Worm (Caenorhabditis elegans): Measurements from ENCODE around the gene cmtr-1.

cmtr-1 gene

DNA sequence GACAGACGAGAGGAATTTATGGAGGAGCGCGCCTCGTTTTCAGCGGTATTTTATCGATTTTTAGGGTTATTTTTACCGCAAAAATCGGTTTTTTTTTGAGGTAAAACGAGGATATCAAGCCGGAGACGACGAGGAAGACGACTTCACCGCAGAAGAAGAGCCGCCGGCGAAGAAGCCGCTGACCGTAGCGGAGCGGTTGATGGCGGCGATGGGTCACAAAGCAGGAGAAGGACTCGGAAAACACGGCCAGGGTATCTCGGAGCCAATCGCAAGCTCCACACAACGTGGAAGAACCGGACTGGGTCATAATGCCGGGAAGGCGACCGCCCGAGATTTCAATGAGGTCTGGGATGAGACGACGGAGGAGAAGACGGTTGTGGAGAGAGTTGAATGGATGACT lies 475 bp downstream of the cmtr-1 start:
- no peak for TF ChIP-seq ztf-4 (tag; optimal IDR thresholded peaks at IDR 0.05)
- TF ChIP-seq lsy-2 (tag; optimal IDR thresholded peaks at IDR 0.05), result no peak
- no peak for TF ChIP-seq ceh-8 (GFP tag; optimal IDR thresholded peaks at IDR 0.05)
- TF ChIP-seq dsc-1 (tag; optimal IDR thresholded peaks at IDR 0.05), result no peak
- TF ChIP-seq unc-130 (tag; optimal IDR thresholded peaks at IDR 0.05), result no peak
- TF ChIP-seq vab-15 (tag; optimal IDR thresholded peaks at IDR 0.05), result no peak
- TF ChIP-seq lin-15B (tag; optimal IDR thresholded peaks at IDR 0.05), result no peak
- no peak for TF ChIP-seq egl-27 (tag; optimal IDR thresholded peaks at IDR 0.05)
- TF ChIP-seq C34B4.2 (tag; optimal IDR thresholded peaks at IDR 0.05), result no peak
- TF ChIP-seq dpl-1 (GFP tag; optimal IDR thresholded peaks at IDR 0.05), result no peak
- TF ChIP-seq efl-1 (optimal IDR thresholded peaks at IDR 0.05), result no peak
- TF ChIP-seq efl-1 (GFP tag; optimal IDR thresholded peaks at IDR 0.05 in 1 of 2), result no peak
- TF ChIP-seq pag-3 (tag; optimal IDR thresholded peaks at IDR 0.05; ENCODE audit: borderline replicate concordance, insufficient read depth), result no peak
- no peak for TF ChIP-seq efl-3 (GFP tag; optimal IDR thresholded peaks at IDR 0.05)
- TF ChIP-seq nhr-11 (tag; optimal IDR thresholded peaks at IDR 0.05), result no peak
- TF ChIP-seq isw-1 (GFP tag; IDR thresholded peaks at IDR 0.05), result no peak
- TF ChIP-seq unc-98 (GFP tag; IDR thresholded peaks at IDR 0.05), result no peak
- TF ChIP-seq mdl-1 (tag; optimal IDR thresholded peaks at IDR 0.05), result no peak
- TF ChIP-seq unc-62 (GFP tag; optimal IDR thresholded peaks at IDR 0.05), result no peak
- TF ChIP-seq lin-14 (GFP tag; optimal IDR thresholded peaks at IDR 0.05), result no peak
- no peak for TF ChIP-seq F16B12.6 (tag; optimal IDR thresholded peaks at IDR 0.05)

DNA sequence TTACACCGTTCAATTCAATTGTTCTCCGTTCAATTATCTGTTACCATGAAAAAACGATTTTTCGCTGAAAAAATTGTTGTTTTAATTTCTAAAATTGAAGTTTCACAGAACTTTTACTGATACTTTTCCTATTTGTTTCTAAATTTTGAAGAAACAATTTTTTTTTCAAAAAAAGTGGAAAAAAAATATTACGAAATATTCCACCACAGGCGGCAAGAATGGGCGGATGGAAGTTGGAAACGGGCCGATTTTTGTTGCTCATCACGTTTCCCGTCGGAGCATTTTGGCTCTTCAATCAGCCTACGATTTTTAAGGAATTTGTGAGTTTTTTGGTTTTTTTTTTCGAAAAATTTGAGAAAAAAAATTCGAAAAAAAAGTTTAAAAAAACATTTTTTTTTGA lies 11.9 kb downstream of the cmtr-1 start, which contains the start of gene Y53F4B.14:
Gene Y53F4B.14, plus strand, starts transcription at position 210 of the 400 bp plus-strand sequence.
- TF ChIP-seq unc-62 (GFP tag; optimal IDR thresholded peaks at IDR 0.05), result no peak
- peak in 1 of 2 experiments; percentile 7 for TF ChIP-seq lsy-2 (tag; optimal IDR thresholded peaks at IDR 0.05)
- TF ChIP-seq elt-3 (tag; optimal IDR thresholded peaks at IDR 0.05), result no peak
- no peak for TF ChIP-seq hlh-4 (tag; optimal IDR thresholded peaks at IDR 0.05)
- TF ChIP-seq ceh-63 (GFP tag; optimal IDR thresholded peaks at IDR 0.05), result no peak
- TF ChIP-seq isw-1 (GFP tag; IDR thresholded peaks at IDR 0.05), result no peak
- TF ChIP-seq Y116A8C.19 (tag; optimal IDR thresholded peaks at IDR 0.05; ENCODE audit: borderline replicate concordance), result no peak
- TF ChIP-seq nhr-76 (tag; optimal IDR thresholded peaks at IDR 0.05), result no peak
- TF ChIP-seq egl-13 (tag; optimal IDR thresholded peaks at IDR 0.05), result no peak
- no peak for TF ChIP-seq ces-1 (GFP tag; optimal IDR thresholded peaks at IDR 0.05)
- peak; percentile 11 for TF ChIP-seq skn-1 (tag; optimal IDR thresholded peaks at IDR 0.05)
- TF ChIP-seq C34B4.2 (tag; optimal IDR thresholded peaks at IDR 0.05), result no peak
- no peak for TF ChIP-seq nhr-20 (tag; optimal IDR thresholded peaks at IDR 0.05)

DNA sequence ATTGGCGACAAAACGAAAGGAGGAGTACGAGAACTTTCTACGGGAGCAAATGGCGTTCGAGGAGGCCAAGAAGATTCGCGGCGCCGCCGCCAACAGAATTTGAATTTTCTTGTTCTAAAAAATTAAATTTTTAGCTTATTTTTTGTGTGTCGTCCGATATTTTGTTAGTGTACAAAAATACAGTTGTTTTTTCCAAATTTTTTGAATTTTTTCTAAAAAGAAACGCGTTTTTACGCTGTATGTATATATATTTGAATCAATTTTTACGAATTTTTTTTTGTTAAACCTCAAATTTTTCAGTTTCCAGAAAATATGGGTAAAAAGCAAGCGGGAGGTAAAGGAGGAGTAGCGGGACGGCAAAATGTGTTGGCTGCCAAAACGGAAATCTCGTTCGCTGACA lies 13.2 kb downstream of the cmtr-1 start, which contains the start of gene trip-4:
Gene trip-4, plus strand, starts transcription at position 301 of the 400 bp plus-strand sequence.
- TF ChIP-seq nhr-77 (tag; optimal IDR thresholded peaks at IDR 0.05), result no peak
- no peak for TF ChIP-seq efl-1 (optimal IDR thresholded peaks at IDR 0.05)
- peak in 1 of 2 experiments; percentile 36 for TF ChIP-seq efl-1 (GFP tag; optimal IDR thresholded peaks at IDR 0.05 in 1 of 2)
- no peak for TF ChIP-seq pqm-1 (tag; optimal IDR thresholded peaks at IDR 0.05)
- TF ChIP-seq nhr-28 (tag; optimal IDR thresholded peaks at IDR 0.05), result no peak
- TF ChIP-seq swsn-7 (tag; optimal IDR thresholded peaks at IDR 0.05), result no peak
- no peak for TF ChIP-seq fkh-10 (GFP tag; optimal IDR thresholded peaks at IDR 0.05)
- no peak for TF ChIP-seq ama-1 (optimal IDR thresholded peaks at IDR 0.05)
- no peak for TF ChIP-seq nhr-237 (tag; optimal IDR thresholded peaks at IDR 0.05)

DNA sequence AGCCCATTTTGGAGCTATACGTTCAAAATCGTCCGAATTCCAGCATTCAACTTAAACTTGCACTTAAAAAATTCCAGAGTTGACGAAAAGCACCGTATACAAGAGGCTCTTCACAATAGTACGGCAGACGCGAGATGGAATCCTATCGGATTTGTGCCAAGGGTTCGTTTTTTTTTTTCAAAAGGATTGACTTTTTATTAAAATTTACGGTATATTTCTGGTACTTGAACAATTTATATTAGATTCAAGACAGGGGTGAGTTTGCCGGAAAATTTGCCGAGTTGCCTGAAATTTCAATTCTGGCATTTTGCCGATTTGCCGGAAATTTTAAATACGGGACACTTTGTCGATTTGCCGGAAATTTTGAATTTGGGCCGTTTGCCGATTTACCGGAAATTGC lies 16.4 kb downstream of the cmtr-1 start:
- TF ChIP-seq nhr-85 (tag) (peak; percentile 59), unc-130 (tag; optimal IDR thresholded peaks at IDR 0.05) (no peak), ama-1 (optimal IDR thresholded peaks at IDR 0.05) (no peak)

Measured in whole organism, L1 larva.